Worm (Caenorhabditis elegans): ENCODE measurements around the gene F49E12.10.

- TF ChIP-seq him-1 (tag; optimal IDR thresholded peaks at IDR 0.05) (no peak), dao-5 (tag; optimal IDR thresholded peaks at IDR 0.05) (no peak), W03F9.2 (tag; optimal IDR thresholded peaks at IDR 0.05) (no peak)
These were observed 36.6 kb upstream of the F49E12.10 start, which contains the start of gene C26D10.6 for ce11 chrII:8354233-8354750.

Measured in whole organism, L4/young adult.